Fruit fly (Drosophila melanogaster) whole organism, prepupa: ENCODE results near the gene CG46399.

Experiments
- Blimp-1 ChIP-seq: fragments of 200-800 bp; sonication (Bioruptor generic); optimal IDR thresholded peaks from 3 replicates; lab custom pipeline; 2017; ENCODE audit warnings: missing biosample characterization, missing genetic modification characterization, mild to moderate bottlenecking, moderate library complexity, missing genetic modification reagents
- CG10669 ChIP-seq: fragments of 200-800 bp; sonication (Bioruptor generic); optimal IDR thresholded peaks from 3 replicates; lab custom pipeline; 2018; ENCODE audit warnings: missing biosample characterization, mild to moderate bottlenecking, missing genetic modification characterization, moderate library complexity
- CG11294 ChIP-seq: fragments of 200-800 bp; sonication (Bioruptor generic); IDR thresholded peaks from 2 replicates; pipeline ENCODE4 v1.3.6; 2022; ENCODE audit warnings: missing biosample characterization, missing genetic modification characterization
- CG11902 ChIP-seq: fragments of 200-800 bp; sonication (Bioruptor generic); optimal IDR thresholded peaks from 3 replicates; lab custom pipeline; 2016; ENCODE audit warnings: missing biosample characterization, missing genetic modification characterization
- CG15336 ChIP-seq: fragments of 200-800 bp; sonication (Bioruptor generic); IDR thresholded peaks from 2 replicates; pipeline ENCODE4 v1.3.6; 2022; ENCODE audit warnings: missing biosample characterization, missing genetic modification characterization
- CG16779 ChIP-seq: fragments of 200-800 bp; sonication (Bioruptor generic); optimal IDR thresholded peaks from 3 replicates; lab custom pipeline; 2017; ENCODE audit warnings: missing biosample characterization, mild to moderate bottlenecking, missing genetic modification characterization
- CG31627 ChIP-seq: fragments of 200-800 bp; sonication (Bioruptor generic); optimal IDR thresholded peaks from 3 replicates; lab custom pipeline; 2016; ENCODE audit warnings: missing biosample characterization, missing genetic modification characterization
- CG3919 ChIP-seq: fragments of 200-800 bp; sonication (Bioruptor generic); optimal IDR thresholded peaks from 3 replicates; lab custom pipeline; 2016; ENCODE audit warnings: missing biosample characterization, missing genetic modification characterization
- CG4318 ChIP-seq: fragments of 200-800 bp; sonication (Bioruptor generic); optimal IDR thresholded peaks from 3 replicates; lab custom pipeline; 2017; ENCODE audit warnings: missing biosample characterization, mild to moderate bottlenecking, missing genetic modification characterization
- CG6163 ChIP-seq: fragments of 200-800 bp; sonication (Bioruptor generic); IDR thresholded peaks from 3 replicates; pipeline ENCODE4 v1.3.6; 2022; ENCODE audit warnings: missing biosample characterization, missing genetic modification characterization
- CG6276 ChIP-seq: fragments of 200-800 bp; sonication (Bioruptor generic); optimal IDR thresholded peaks from 2 replicates; lab custom pipeline; 2017; ENCODE audit warnings: missing biosample characterization, mild to moderate bottlenecking, missing genetic modification characterization
- CG6808 ChIP-seq: fragments of 200-800 bp; sonication (Bioruptor generic); optimal IDR thresholded peaks from 3 replicates; lab custom pipeline; 2017; ENCODE audit warnings: missing biosample characterization, missing genetic modification characterization, mild to moderate bottlenecking, moderate library complexity, missing genetic modification reagents
- CG6854 ChIP-seq: fragments of 200-800 bp; sonication (Bioruptor generic); optimal IDR thresholded peaks from 2 replicates; lab custom pipeline; 2017; ENCODE audit warnings: missing biosample characterization, mild to moderate bottlenecking, missing genetic modification characterization
- CG7368 ChIP-seq: fragments of 200-800 bp; sonication (Bioruptor generic); optimal IDR thresholded peaks from 3 replicates; lab custom pipeline; 2016; ENCODE audit warnings: missing biosample characterization, missing genetic modification characterization
- CG8319 ChIP-seq: fragments of 200-800 bp; sonication (Bioruptor generic); optimal IDR thresholded peaks from 3 replicates; lab custom pipeline; 2016; ENCODE audit warnings: missing biosample characterization, missing genetic modification characterization
- Eip75B ChIP-seq: fragments of 200-800 bp; sonication (Bioruptor generic); optimal IDR thresholded peaks from 3 replicates; lab custom pipeline; 2016; ENCODE audit warnings: missing biosample characterization, missing genetic modification characterization
- Eip78C ChIP-seq: fragments of 200-800 bp; sonication (Bioruptor generic); peaks from one replicate; lab custom pipeline; 2016; ENCODE audit warnings: missing biosample characterization, missing genetic modification characterization
- Ets21C ChIP-seq: fragments of 200-800 bp; sonication (Bioruptor generic); optimal IDR thresholded peaks from 3 replicates; lab custom pipeline; 2016; ENCODE audit warnings: missing biosample characterization, missing genetic modification characterization
- Ets96B ChIP-seq: fragments of 200-800 bp; optimal IDR thresholded peaks from 2 replicates; lab custom pipeline; 2019; ENCODE audit warnings: missing biosample characterization, mild to moderate bottlenecking, missing genetic modification characterization, moderate library complexity
- Hr39 ChIP-seq: fragments of 200-800 bp; sonication (Bioruptor generic); optimal IDR thresholded peaks from 2 replicates; lab custom pipeline; 2016; ENCODE audit warnings: missing biosample characterization, missing genetic modification characterization
- Lpt ChIP-seq: fragments of 200-800 bp; sonication (Bioruptor generic); optimal IDR thresholded peaks from 3 replicates; lab custom pipeline; 2016; ENCODE audit warnings: missing biosample characterization, missing genetic modification characterization
- OdsH ChIP-seq: fragments of 200-800 bp; sonication (Bioruptor generic); optimal IDR thresholded peaks from 3 replicates; lab custom pipeline; 2016; ENCODE audit warnings: missing biosample characterization, missing genetic modification characterization
- dsx ChIP-seq: fragments of 200-800 bp; optimal IDR thresholded peaks from 3 replicates; lab custom pipeline; 2019; ENCODE audit warnings: missing biosample characterization, mild to moderate bottlenecking, missing genetic modification characterization, moderate library complexity; ENCODE audit not compliant: poor library complexity, severe bottlenecking
- eg ChIP-seq: fragments of 200-800 bp; sonication (Bioruptor generic); IDR thresholded peaks from 3 replicates; pipeline ENCODE4 v1.3.6; 2022; ENCODE audit warnings: missing biosample characterization, missing genetic modification characterization
- fd59A ChIP-seq: fragments of 200-800 bp; sonication (Bioruptor generic); optimal IDR thresholded peaks from 2 replicates; lab custom pipeline; 2017; ENCODE audit warnings: missing biosample characterization, mild to moderate bottlenecking, missing genetic modification characterization, missing genetic modification reagents
- fd85E ChIP-seq: fragments of 200-800 bp; sonication (Bioruptor generic); optimal IDR thresholded peaks from 3 replicates; lab custom pipeline; 2016; ENCODE audit warnings: missing biosample characterization, missing genetic modification characterization
- fkh ChIP-seq: fragments of 200-800 bp; sonication (Bioruptor generic); optimal IDR thresholded peaks from 3 replicates; lab custom pipeline; 2017; ENCODE audit warnings: missing biosample characterization, mild to moderate bottlenecking, missing genetic modification characterization, moderate library complexity
- lz ChIP-seq: fragments of 200-800 bp; sonication (Bioruptor generic); optimal IDR thresholded peaks from 3 replicates; lab custom pipeline; 2016; ENCODE audit warnings: missing biosample characterization, missing genetic modification characterization
- net ChIP-seq: fragments of 200-800 bp; sonication (Bioruptor generic); optimal IDR thresholded peaks from 3 replicates; lab custom pipeline; 2016; ENCODE audit warnings: missing biosample characterization, missing genetic modification characterization
- salr ChIP-seq, 2 experiments: fragments of 200-800 bp; sonication (Bioruptor generic); optimal IDR thresholded peaks; 3 replicates each; lab custom pipeline; 2016 to 2018; ENCODE audit warnings: missing biosample characterization in 2 of 2, missing genetic modification characterization in 2 of 2, mild to moderate bottlenecking in 1 of 2
- ss ChIP-seq, 2 experiments: fragments of 200-800 bp; sonication (Bioruptor generic); optimal IDR thresholded peaks; 2 replicates in 1 of 2; 3 replicates in 1 of 2; lab custom pipeline; 2017 to 2018; ENCODE audit warnings: mild to moderate bottlenecking in 2 of 2, missing biosample characterization in 2 of 2, missing genetic modification characterization in 2 of 2, moderate library complexity in 1 of 2
- svp ChIP-seq: fragments of 200-800 bp; sonication (Bioruptor generic); peaks from one replicate; lab custom pipeline; 2016; ENCODE audit warnings: missing biosample characterization, missing genetic modification characterization
- vri ChIP-seq: fragments of 200-800 bp; sonication (Bioruptor generic); optimal IDR thresholded peaks from 3 replicates; lab custom pipeline; 2016; ENCODE audit warnings: missing biosample characterization, mild to moderate bottlenecking, missing genetic modification characterization

CG46399 gene

DNA sequence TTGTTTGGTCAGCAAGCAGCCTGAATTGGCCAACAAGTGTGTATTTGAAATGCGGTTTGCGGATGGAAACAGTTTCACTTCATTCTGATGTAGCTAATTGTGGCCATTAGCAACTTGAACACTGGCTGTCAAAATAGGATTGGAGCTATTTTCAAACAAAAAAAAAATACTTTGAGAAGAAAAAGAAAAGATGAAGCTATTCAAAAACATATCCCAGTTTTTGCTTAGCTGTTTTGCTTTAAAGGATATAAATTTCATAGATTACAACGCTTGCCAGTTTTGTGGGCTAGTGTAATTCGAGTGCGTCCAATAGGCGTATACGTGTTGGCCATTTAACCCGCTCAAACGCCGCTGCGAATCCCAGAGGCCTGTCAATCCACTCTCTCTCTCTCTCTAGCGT lies 46.8 kb upstream of the CG46399 start (continued):
- TF ChIP-seq CG11902 (GFP tag; lab: Kevin White, UChicago) (no peak), Lpt (peak; percentile 37), CG6808 (GFP tag; lab: Kevin White, UChicago) (no peak), CG15336 (GFP tag; lab: Robert Waterston, UW) (peak; percentile 89), CG10669 (no peak), CG11294 (GFP tag; lab: Robert Waterston, UW) (peak; percentile 45; the same call in 1 of the 2 replicates), Hr39 (no peak), fd85E (no peak), CG6276 (GFP tag; lab: Kevin White, UChicago) (peak; percentile 73), CG8319 (GFP tag; lab: Kevin White, UChicago) (no peak), eg (peak; percentile 76), CG4318 (peak; percentile 27), vri (no peak)

DNA sequence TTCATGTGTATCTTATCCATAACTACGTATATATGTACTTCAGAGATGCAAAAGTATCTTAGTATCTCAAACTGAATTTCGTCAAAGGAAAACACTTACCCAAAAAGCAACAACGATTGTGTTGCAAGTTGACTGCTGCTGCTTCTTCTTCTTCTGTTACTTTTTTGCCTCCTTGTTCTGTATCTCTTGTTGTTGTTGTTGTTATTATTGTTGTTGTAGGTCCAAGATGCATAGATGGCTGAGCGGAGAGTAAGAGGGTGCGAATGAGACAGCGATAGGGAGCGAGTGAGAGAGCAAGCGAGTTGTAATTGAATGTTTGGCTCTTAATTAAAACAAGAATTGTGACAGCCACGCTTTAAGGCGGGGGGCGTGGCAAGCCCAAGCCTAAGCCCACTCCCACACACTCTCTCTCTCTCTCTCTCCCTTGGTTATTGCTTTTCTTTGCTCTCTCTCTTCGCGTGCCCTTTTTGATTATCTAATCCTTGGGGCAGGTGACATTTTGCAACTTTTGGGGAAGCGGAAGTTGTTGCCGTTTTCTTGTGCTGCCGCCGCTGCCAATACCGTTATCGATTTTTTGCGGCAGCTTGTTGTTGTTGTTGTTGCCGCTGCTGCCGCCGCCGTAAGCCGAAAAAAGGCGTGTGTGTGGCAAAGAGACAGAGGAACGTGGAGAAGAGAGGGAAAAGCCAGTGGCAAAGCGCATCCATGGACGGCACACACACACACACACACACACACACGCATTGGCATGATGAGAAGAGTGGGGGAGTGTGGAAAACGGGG lies 34.2 kb upstream of the CG46399 start:
- no peak for TF ChIP-seq Ets21C (GFP tag; lab: Kevin White, UChicago)
- TF ChIP-seq svp (GFP tag; lab: Kevin White, UChicago), result peak; percentile 62

DNA sequence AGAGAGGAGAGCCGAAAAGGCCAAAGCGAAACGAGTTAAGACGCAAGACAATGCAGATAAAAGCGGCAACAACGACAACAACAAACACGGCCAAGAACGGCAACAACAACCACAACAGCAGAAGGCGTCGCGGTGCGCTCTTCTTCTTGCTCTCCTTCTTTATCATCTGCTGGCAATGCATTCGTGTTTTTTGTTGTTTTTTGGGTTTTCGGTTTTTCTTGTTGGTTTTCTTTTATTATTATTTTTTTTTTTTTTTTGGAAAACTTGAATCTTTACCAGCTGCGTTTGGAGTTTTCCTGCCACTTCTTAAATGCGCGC lies 33.6 kb upstream of the CG46399 start:
- TF ChIP-seq CG15336 (GFP tag; lab: Robert Waterston, UW) (no peak), Hr39 (no peak), Eip78C (peak; percentile 44), dsx (GFP tag; lab: Kevin White, UChicago) (no peak), OdsH (GFP tag; lab: Kevin White, UChicago) (no peak), fd59A (GFP tag; lab: Kevin White, UChicago) (no peak), salr (GFP tag; optimal IDR thresholded peaks at IDR 0.05; lab: Kevin White, UChicago) (no peak)

DNA sequence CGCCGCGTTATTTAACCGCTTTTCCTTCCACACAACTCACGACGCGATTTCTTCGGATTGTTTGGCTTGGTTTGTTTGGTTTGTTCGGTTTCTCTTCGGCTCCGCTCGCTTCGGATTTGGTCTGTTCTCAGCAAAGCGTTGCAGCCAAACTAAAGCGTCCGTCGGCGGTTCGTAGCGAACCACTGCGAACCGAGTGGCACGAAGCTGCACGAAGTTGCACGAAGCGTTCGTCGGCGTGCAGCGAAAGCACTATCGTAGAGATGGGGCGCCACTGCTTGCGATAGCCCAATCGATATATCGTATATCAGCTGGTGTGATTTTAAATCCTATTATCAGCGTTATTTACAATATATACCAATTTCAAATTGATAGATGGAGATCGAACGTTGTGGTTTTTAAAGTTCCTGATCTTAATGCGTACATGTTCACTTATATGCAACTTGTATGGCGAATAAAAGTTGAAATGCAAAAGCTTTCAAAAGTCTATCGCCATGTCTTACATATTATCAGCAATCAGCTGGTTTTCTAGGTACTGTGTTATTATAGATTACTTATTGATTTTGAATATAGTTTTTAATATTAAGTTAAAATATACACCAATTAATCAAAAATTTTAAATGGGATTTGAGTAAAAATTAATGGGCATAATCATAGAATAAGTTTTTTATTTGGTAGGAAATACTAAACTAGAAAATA lies 33.0 kb upstream of the CG46399 start, which contains the start of gene rut:
rut (minus strand) TSS at position 152 of the 696 bp plus-strand sequence.
- TF ChIP-seq Ets96B (no peak), Eip78C (peak; percentile 47), fkh (GFP tag; lab: Kevin White, UChicago) (peak; percentile 35), svp (GFP tag; lab: Kevin White, UChicago) (peak; percentile 67), CG7368 (GFP tag; lab: Kevin White, UChicago) (peak; percentile 0), vri (peak; percentile 2), CG4318 (no peak), Blimp-1 (GFP tag; lab: Kevin White, UChicago) (no peak), CG6854 (GFP tag; lab: Kevin White, UChicago) (peak; percentile 5), CG31627 (GFP tag; lab: Kevin White, UChicago) (peak; percentile 18), net (GFP tag; lab: Kevin White, UChicago) (peak; percentile 10), CG16779 (tag; lab: Kevin White, UChicago) (no peak), lz (GFP tag; lab: Kevin White, UChicago) (peak; percentile 14), salr (GFP tag; optimal IDR thresholded peaks at IDR 0.05; lab: Kevin White, UChicago) (no peak), ss (GFP tag; optimal IDR thresholded peaks at IDR 0.05; lab: Kevin White, UChicago) (peak in 1 of 2 experiments; percentile 7), CG6163 (GFP tag; lab: Robert Waterston, UW) (peak; percentile 69), eg (peak; percentile 16; the same call in 1 of the 3 replicates), Eip75B (GFP tag; lab: Kevin White, UChicago) (peak; percentile 16), CG3919 (peak; percentile 36)
